Fruit fly (Drosophila melanogaster): ENCODE data around the gene mRpL28.

The mRpL28 gene

DNA sequence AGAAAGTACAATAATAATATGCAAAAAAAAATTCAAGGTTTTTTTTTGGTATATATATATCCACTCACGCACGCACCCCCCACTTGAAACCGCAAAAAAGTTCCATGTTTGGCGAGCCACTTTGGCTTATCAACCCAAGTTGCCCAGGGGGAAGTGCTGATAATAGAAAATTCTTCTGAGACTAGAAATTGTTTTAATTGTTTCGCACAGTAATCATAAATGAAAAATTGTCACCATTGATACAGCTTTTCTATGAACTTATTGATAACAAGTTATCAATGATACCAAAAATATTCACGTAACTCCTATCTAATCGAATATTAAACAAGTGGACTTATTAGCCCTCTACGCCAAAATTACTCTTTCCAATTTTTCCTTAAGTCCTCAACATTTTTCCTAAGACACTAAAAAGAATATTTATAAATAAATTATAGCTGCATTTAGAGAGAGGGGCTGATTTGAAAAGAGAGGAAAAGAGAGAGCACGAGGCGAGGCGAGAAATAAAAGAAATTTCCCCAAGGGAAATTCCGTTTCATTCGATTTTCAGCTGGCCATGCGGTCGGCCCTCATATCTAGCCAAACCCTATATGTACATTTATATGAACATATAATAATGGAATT, 24.9 kb downstream of the mRpL28 start:
- TF ChIP-seq CG8478 (optimal IDR thresholded peaks at IDR 0.05): no peak
- TF ChIP-seq CTCF (optimal IDR thresholded peaks at IDR 0.05): no peak

dm6 chr2L:4999389-5000032, 25.7 kb downstream of the mRpL28 start:
- TF ChIP-seq CG8478 (optimal IDR thresholded peaks at IDR 0.05) (no peak), CTCF (optimal IDR thresholded peaks at IDR 0.05) (no peak)

- no peak for TF ChIP-seq CG8478 (optimal IDR thresholded peaks at IDR 0.05)
- TF ChIP-seq CTCF (optimal IDR thresholded peaks at IDR 0.05): no peak
Observed at dm6 chr2L:5000287-5000871, 26.6 kb downstream of the mRpL28 start.

dm6 chr2L:5000919-5001581, 27.3 kb downstream of the mRpL28 start:
- TF ChIP-seq CTCF (optimal IDR thresholded peaks at IDR 0.05) (peak; percentile 31 to 47), CG8478 (optimal IDR thresholded peaks at IDR 0.05) (no peak)

DNA sequence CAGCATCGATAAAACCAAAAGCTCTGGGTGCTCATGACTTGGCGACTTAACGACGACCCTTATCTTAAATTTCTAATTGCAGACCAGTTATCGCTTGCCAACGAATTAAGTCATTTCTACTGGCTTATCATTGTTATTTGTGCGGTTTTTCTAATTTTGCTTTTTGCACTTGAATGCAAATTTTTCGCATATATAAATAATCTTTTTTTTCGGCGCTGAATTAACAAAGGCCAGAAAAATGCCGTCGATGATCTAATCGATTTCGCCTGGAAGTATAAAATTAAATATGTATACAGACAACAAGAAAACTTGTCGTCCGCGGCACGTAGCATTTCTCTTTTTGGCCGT, 27.8 kb downstream of the mRpL28 start:
- TF ChIP-seq CG8478 (optimal IDR thresholded peaks at IDR 0.05): no peak
- no peak for TF ChIP-seq CTCF (optimal IDR thresholded peaks at IDR 0.05)

DNA sequence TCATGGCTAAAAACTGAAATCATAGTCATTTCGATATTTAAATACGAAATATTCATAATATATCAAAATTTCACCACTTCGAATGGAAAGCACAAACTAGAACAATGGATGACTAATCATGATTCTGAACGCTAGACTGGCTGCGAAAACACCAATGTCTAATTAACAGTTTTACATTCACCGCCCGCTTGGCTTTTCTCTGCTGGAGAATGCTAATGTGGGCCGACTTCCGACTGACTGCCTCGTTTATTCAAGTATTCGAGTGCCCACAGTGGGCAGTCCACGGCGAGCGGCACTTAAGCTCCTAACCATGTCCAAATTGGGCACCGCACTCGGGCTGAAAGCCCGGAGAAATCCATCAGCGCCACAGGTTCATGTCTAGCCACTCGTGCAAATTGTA, 28.3 kb downstream of the mRpL28 start:
- TF ChIP-seq CG8478 (optimal IDR thresholded peaks at IDR 0.05): no peak
- no peak for TF ChIP-seq CTCF (optimal IDR thresholded peaks at IDR 0.05)

DNA sequence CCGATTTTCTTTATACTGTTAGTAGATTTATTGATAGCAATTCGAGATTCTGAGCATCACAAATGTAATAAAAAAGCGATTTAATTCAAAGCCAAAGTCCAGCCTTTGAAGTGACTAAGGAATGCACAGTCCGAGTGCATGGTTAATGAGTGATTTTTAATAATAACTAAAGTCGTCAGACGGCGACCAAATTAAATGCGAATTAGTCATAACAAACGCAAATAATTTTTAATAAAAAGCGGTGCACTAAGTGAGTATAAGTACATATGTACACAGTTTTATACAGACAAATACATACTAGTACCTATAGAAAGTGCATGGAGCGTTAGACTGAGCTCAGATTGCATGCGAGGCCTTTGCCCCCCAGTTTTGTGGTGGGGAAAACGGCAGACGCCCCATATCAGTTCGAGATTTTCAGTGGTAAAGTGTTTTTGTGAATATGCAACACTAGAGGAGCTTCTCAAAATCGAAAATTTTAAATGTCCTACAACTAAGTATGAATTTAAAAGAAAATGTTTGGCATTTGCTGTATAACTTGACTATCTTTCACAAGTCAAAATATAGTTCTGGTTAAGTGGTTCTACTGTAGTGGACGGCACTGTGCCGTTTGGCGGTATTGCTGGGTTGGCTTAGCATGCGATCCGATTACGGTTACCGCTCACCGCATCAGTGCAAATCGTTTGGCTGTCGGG, 29.1 kb downstream of the mRpL28 start:
- TF ChIP-seq CG8478 (optimal IDR thresholded peaks at IDR 0.05): no peak
- no peak for TF ChIP-seq CTCF (optimal IDR thresholded peaks at IDR 0.05)

- TF ChIP-seq CG8478 (optimal IDR thresholded peaks at IDR 0.05): no peak
- TF ChIP-seq CTCF (optimal IDR thresholded peaks at IDR 0.05): peak in 1 of 2 experiments; percentile 56
Observed at dm6 chr2L:5003670-5004453, 30.1 kb downstream of the mRpL28 start.

- no peak for TF ChIP-seq CTCF (optimal IDR thresholded peaks at IDR 0.05)
- TF ChIP-seq CG8478 (optimal IDR thresholded peaks at IDR 0.05): no peak
Observed at dm6 chr2L:5004677-5005463, 31.1 kb downstream of the mRpL28 start.

- TF ChIP-seq CG8478 (optimal IDR thresholded peaks at IDR 0.05) (no peak), CTCF (optimal IDR thresholded peaks at IDR 0.05) (no peak)
Observed at dm6 chr2L:5005464-5005764, 31.6 kb downstream of the mRpL28 start.

DNA sequence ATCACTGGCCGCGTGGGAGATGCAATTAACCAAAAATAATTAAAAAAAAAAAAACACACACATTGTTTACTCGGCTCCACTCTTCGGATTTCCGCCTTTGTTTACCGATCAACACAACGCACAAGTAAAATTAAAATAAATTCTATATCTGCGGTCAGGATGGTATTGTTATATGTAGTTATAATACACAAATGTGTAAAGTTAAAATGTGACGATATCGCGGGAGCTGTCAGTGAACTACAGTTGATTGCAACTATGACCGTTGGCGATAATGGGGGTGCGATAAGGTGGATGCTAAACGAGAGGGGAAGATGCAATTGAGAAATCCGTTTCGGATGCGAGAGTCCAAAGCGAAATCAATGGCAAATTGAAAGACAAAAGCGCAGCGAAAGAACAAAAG, 32.5 kb downstream of the mRpL28 start:
- TF ChIP-seq CTCF (optimal IDR thresholded peaks at IDR 0.05) (no peak), CG8478 (optimal IDR thresholded peaks at IDR 0.05) (no peak)

dm6 chr2L:5007256-5007655, 33.5 kb downstream of the mRpL28 start:
- no peak for TF ChIP-seq CTCF (optimal IDR thresholded peaks at IDR 0.05)
- no peak for TF ChIP-seq CG8478 (optimal IDR thresholded peaks at IDR 0.05)

- TF ChIP-seq CTCF (optimal IDR thresholded peaks at IDR 0.05): peak; percentile 53 to 60
- TF ChIP-seq CG8478 (optimal IDR thresholded peaks at IDR 0.05): no peak
Observed at dm6 chr2L:5009306-5010030, 35.7 kb downstream of the mRpL28 start, which contains the start of gene Rtnl1. Rtnl1 (minus strand) TSS chr2L:5009720.

Measured in S2 (cell line).